Fruit fly (Drosophila melanogaster): ENCODE results near the gene Tango10.

The Tango10 gene

dm6 chrX:11713808-11714528 lies 6.1 kb upstream of the Tango10 start (continued):
- TF ChIP-seq CG33213 (GFP tag; optimal IDR thresholded peaks at IDR 0.05) (no peak), CG11695 (GFP tag; IDR thresholded peaks at IDR 0.05) (no peak), cwo (GFP tag; optimal IDR thresholded peaks at IDR 0.05) (no peak), bowl (GFP tag; IDR thresholded peaks at IDR 0.05) (no peak), CG32772 (GFP tag; IDR thresholded peaks at IDR 0.05) (no peak), D19A (tag; optimal IDR thresholded peaks at IDR 0.05) (no peak), slbo (GFP tag; IDR thresholded peaks at IDR 0.05) (no peak), jing (GFP tag; optimal IDR thresholded peaks at IDR 0.05) (no peak), slp2 (GFP tag; optimal IDR thresholded peaks at IDR 0.05) (no peak), HmgZ (tag; optimal IDR thresholded peaks at IDR 0.05) (no peak), CG4730 (GFP tag; IDR thresholded peaks at IDR 0.05) (no peak), cas (GFP tag; IDR thresholded peaks at IDR 0.05) (no peak), zen2 (GFP tag; IDR thresholded peaks at IDR 0.05; ENCODE audit: partially characterized antibody) (no peak), Rfx (GFP tag; IDR thresholded peaks at IDR 0.05) (0 out of 2 replicates have a peak, but pooled peaks have one; percentile 18), CG7786 (GFP tag; optimal IDR thresholded peaks at IDR 0.05) (no peak), C15 (GFP tag; IDR thresholded peaks at IDR 0.05) (no peak), z (GFP tag; IDR thresholded peaks at IDR 0.05) (no peak), jigr1 (GFP tag; IDR thresholded peaks at IDR 0.05) (no peak), sima (GFP tag; optimal IDR thresholded peaks at IDR 0.05) (no peak), CG3163 (GFP tag; optimal IDR thresholded peaks at IDR 0.05) (peak; percentile 62), phol (tag; optimal IDR thresholded peaks at IDR 0.05) (no peak), NfI (GFP tag; optimal IDR thresholded peaks at IDR 0.05) (no peak), CG1832 (GFP tag; optimal IDR thresholded peaks at IDR 0.05) (peak; percentile 63), bab2 (GFP tag; optimal IDR thresholded peaks at IDR 0.05) (no peak), CG2202 (tag; optimal IDR thresholded peaks at IDR 0.05) (no peak), Hand (GFP tag; optimal IDR thresholded peaks at IDR 0.05) (peak; percentile 63), nom (GFP tag; optimal IDR thresholded peaks at IDR 0.05) (peak; percentile 65), CG11696 (GFP tag; IDR thresholded peaks at IDR 0.05) (no peak), pho (GFP tag; optimal IDR thresholded peaks at IDR 0.05) (no peak), nerfin-1 (tag; optimal IDR thresholded peaks at IDR 0.05) (no peak), tin (GFP tag; optimal IDR thresholded peaks at IDR 0.05) (no peak), pita (GFP tag; optimal IDR thresholded peaks at IDR 0.05) (no peak), CG17802 (tag; optimal IDR thresholded peaks at IDR 0.05) (no peak), CG9932 (GFP tag; IDR thresholded peaks at IDR 0.05) (no peak), CG6854 (GFP tag; optimal IDR thresholded peaks at IDR 0.05) (peak; percentile 22), gem (tag; optimal IDR thresholded peaks at IDR 0.05) (no peak), YL-1 (GFP tag; optimal IDR thresholded peaks at IDR 0.05) (peak; percentile 52), D19B (GFP tag; optimal IDR thresholded peaks at IDR 0.05) (no peak), emc (GFP tag; optimal IDR thresholded peaks at IDR 0.05) (no peak), Oaz (GFP tag; IDR thresholded peaks at IDR 0.05) (no peak), sim (GFP tag; IDR thresholded peaks at IDR 0.05) (no peak), so (GFP tag; IDR thresholded peaks at IDR 0.05) (no peak), CG14050 (GFP tag; IDR thresholded peaks at IDR 0.05) (no peak), hkb (optimal IDR thresholded peaks at IDR 0.05) (no peak), hkb (GFP tag; IDR thresholded peaks at IDR 0.05) (no peak), CG13123 (GFP tag; optimal IDR thresholded peaks at IDR 0.05) (no peak), gro (GFP tag; optimal IDR thresholded peaks at IDR 0.05) (no peak), hbn (GFP tag; IDR thresholded peaks at IDR 0.05; ENCODE audit: partially characterized antibody) (no peak), kni (GFP tag; optimal IDR thresholded peaks at IDR 0.05) (peak; percentile 18), CG31224 (GFP tag; IDR thresholded peaks at IDR 0.05) (no peak), CG6689 (GFP tag; IDR thresholded peaks at IDR 0.05) (no peak)
